Worm (Caenorhabditis elegans) whole organism, late embryonic: Measurements from ENCODE around the gene mrps-11.

Experiments
- F13H6.1 ChIP-seq: sonication (generic microtip); optimal IDR thresholded peaks from 2 replicates; lab custom pipeline; 2016; ENCODE audit warnings: missing genetic modification characterization, missing compliant biosample characterization
- Y22D7AL.16 ChIP-seq: sonication (generic microtip); optimal IDR thresholded peaks from 2 replicates; lab custom pipeline; 2016; ENCODE audit warnings: missing genetic modification characterization, missing compliant biosample characterization
- ama-1 ChIP-seq: fragments of 150-350 bp; optimal IDR thresholded peaks from 2 replicates; lab custom pipeline; 2014
- ceh-48 ChIP-seq: sonication (generic microtip); optimal IDR thresholded peaks from 2 replicates; lab custom pipeline; 2016; ENCODE audit warnings: missing genetic modification characterization, inconsistent platforms, missing compliant biosample characterization
- ets-4 ChIP-seq: sonication (generic microtip); optimal IDR thresholded peaks from 2 replicates; lab custom pipeline; 2016; ENCODE audit warnings: missing genetic modification characterization, missing compliant biosample characterization
- hlh-13 ChIP-seq: fragments of 200-800 bp; sonication (Bioruptor generic); optimal IDR thresholded peaks from 2 replicates; lab custom pipeline; 2018; ENCODE audit warnings: mild to moderate bottlenecking, missing genetic modification characterization, missing compliant biosample characterization
- nhr-11 ChIP-seq: fragments of 150-350 bp; optimal IDR thresholded peaks from 2 replicates; lab custom pipeline; 2014; ENCODE audit warnings: missing biosample characterization, missing genetic modification characterization
- nhr-232 ChIP-seq: sonication (generic microtip); optimal IDR thresholded peaks from 2 replicates; lab custom pipeline; 2016; ENCODE audit warnings: missing genetic modification characterization, missing compliant biosample characterization
- pqm-1 ChIP-seq: sonication (generic microtip); optimal IDR thresholded peaks from 2 replicates; lab custom pipeline; 2016; ENCODE audit warnings: missing genetic modification characterization, missing compliant biosample characterization
- sox-2 ChIP-seq: fragments of 200-800 bp; sonication (Bioruptor generic); IDR thresholded peaks from 2 replicates; pipeline ENCODE4 v1.3.6; 2022; ENCODE audit warnings: missing genetic modification reagents, missing genetic modification characterization, missing compliant biosample characterization
- tbx-2 ChIP-seq: sonication (generic microtip); optimal IDR thresholded peaks from 2 replicates; lab custom pipeline; 2016; ENCODE audit warnings: missing genetic modification characterization, missing compliant biosample characterization
- tbx-7 ChIP-seq: sonication (generic microtip); optimal IDR thresholded peaks from 2 replicates; lab custom pipeline; 2016; ENCODE audit warnings: missing genotype, missing genetic modification characterization, missing compliant biosample characterization

ce11 chrV:12460583-12460982 lies 33.8 kb downstream of the mrps-11 start:
- no peak for TF ChIP-seq nhr-232
- no peak for TF ChIP-seq sox-2 (GFP tag; lab: Robert Waterston, UW)
- TF ChIP-seq tbx-2, result no peak
- TF ChIP-seq tbx-7, result no peak
- TF ChIP-seq pqm-1 (tag; lab: Kevin White, UChicago), result no peak
- TF ChIP-seq ama-1 (lab: Kevin White, UChicago), result no peak
- TF ChIP-seq hlh-13 (GFP tag; lab: Kevin White, UChicago), result no peak
- TF ChIP-seq Y22D7AL.16 (tag; lab: Kevin White, UChicago), result no peak
- no peak for TF ChIP-seq ceh-48 (tag; lab: Kevin White, UChicago)
- no peak for TF ChIP-seq nhr-11 (tag; lab: Kevin White, UChicago)
- no peak for TF ChIP-seq F13H6.1
- no peak for TF ChIP-seq ets-4 (tag; lab: Kevin White, UChicago)
